Worm (Caenorhabditis elegans) whole organism, early embryonic: Measurements from ENCODE around the gene nhr-283.
"Not testable (repeated sequence)": the region's sequence is repeated elsewhere in the genome, so short reads cannot be mapped to it uniquely, and the experiment has no call there.

ENCODE experiments used
- B0310.2 ChIP-seq: sonication (generic microtip); optimal IDR thresholded peaks from 2 replicates; lab custom pipeline; 2016; ENCODE audit warnings: mild to moderate bottlenecking, missing genetic modification characterization, missing compliant biosample characterization
- F13C5.2 ChIP-seq: sonication (generic microtip); optimal IDR thresholded peaks from 2 replicates; lab custom pipeline; 2017; ENCODE audit warnings: mild to moderate bottlenecking, missing genetic modification characterization, inconsistent platforms, missing compliant biosample characterization
- aly-1 ChIP-seq: sonication (generic microtip); optimal IDR thresholded peaks from 2 replicates; lab custom pipeline; 2016; ENCODE audit warnings: missing genetic modification characterization, missing compliant biosample characterization
- ama-1 ChIP-seq: fragments of 150-350 bp; optimal IDR thresholded peaks from 2 replicates; lab custom pipeline; 2014
- ceh-13 ChIP-seq: fragments of 200-800 bp; sonication (Bioruptor generic); optimal IDR thresholded peaks from 2 replicates; lab custom pipeline; 2018; ENCODE audit warnings: mild to moderate bottlenecking, missing genetic modification characterization, missing compliant biosample characterization
- ceh-36 ChIP-seq: sonication (generic microtip); optimal IDR thresholded peaks from 2 replicates; lab custom pipeline; 2016; ENCODE audit warnings: missing genetic modification characterization, inconsistent platforms, missing compliant biosample characterization
- ets-7 ChIP-seq: sonication (generic microtip); optimal IDR thresholded peaks from 2 replicates; lab custom pipeline; 2016; ENCODE audit warnings: missing genotype, missing genetic modification characterization, missing compliant biosample characterization
- flt-1 ChIP-seq: fragments of 200-800 bp; sonication (Bioruptor generic); IDR thresholded peaks from 2 replicates; pipeline ENCODE4 v1.3.6; 2022; ENCODE audit warnings: missing genetic modification characterization, missing compliant biosample characterization
- hmbx-1 ChIP-seq: sonication (generic microtip); optimal IDR thresholded peaks from 2 replicates; lab custom pipeline; 2016; ENCODE audit warnings: mild to moderate bottlenecking, missing genetic modification characterization, missing compliant biosample characterization
- hmg-4 ChIP-seq: fragments of 200-800 bp; sonication (Bioruptor generic); optimal IDR thresholded peaks from 2 replicates; lab custom pipeline; 2018; ENCODE audit warnings: mild to moderate bottlenecking, missing genetic modification characterization, missing compliant biosample characterization
- hnd-1 ChIP-seq: sonication (generic microtip); optimal IDR thresholded peaks from 2 replicates; lab custom pipeline; 2016; ENCODE audit warnings: missing genetic modification characterization, missing compliant biosample characterization
- pes-1 ChIP-seq: fragments of 200-800 bp; sonication (Bioruptor generic); IDR thresholded peaks from 2 replicates; pipeline ENCODE4 v1.3.6; 2022; ENCODE audit warnings: missing genetic modification reagents, missing genetic modification characterization, missing compliant biosample characterization
- scrt-1 ChIP-seq: fragments of 200-800 bp; sonication (Bioruptor generic); IDR thresholded peaks from 2 replicates; pipeline ENCODE4 v1.3.6; 2022; ENCODE audit warnings: missing genetic modification characterization, missing compliant biosample characterization
- sea-1 ChIP-seq: fragments of 200-800 bp; sonication (Bioruptor generic); conservative IDR thresholded peaks from 2 replicates; pipeline ENCODE4 v1.3.6; 2022; ENCODE audit warnings: missing genetic modification characterization, missing compliant biosample characterization
- tbx-11 ChIP-seq: fragments of 200-800 bp; sonication (Bioruptor generic); IDR thresholded peaks from 2 replicates; pipeline ENCODE4 v1.3.6; 2022; ENCODE audit warnings: missing genetic modification characterization, missing compliant biosample characterization
- tbx-37 ChIP-seq: fragments of 200-800 bp; sonication (Bioruptor generic); conservative IDR thresholded peaks from 2 replicates; pipeline ENCODE4 v1.3.6; 2022; ENCODE audit warnings: missing genetic modification reagents, missing genetic modification characterization, missing compliant biosample characterization
- tra-4 ChIP-seq: sonication (generic microtip); optimal IDR thresholded peaks from 2 replicates; lab custom pipeline; 2017; ENCODE audit warnings: missing genetic modification characterization, missing compliant biosample characterization

Gene nhr-283

ce11 chrV:15811982-15812381 is 35.4 kb upstream of the nhr-283 start, which contains the start of gene nhr-282:
TSS of gene nhr-282 (plus strand) at chrV:15812282.
- not testable (repeated sequence) for TF ChIP-seq ets-7 (tag; lab: Kevin White, UChicago); F13C5.2 (tag; lab: Kevin White, UChicago); tra-4

DNA sequence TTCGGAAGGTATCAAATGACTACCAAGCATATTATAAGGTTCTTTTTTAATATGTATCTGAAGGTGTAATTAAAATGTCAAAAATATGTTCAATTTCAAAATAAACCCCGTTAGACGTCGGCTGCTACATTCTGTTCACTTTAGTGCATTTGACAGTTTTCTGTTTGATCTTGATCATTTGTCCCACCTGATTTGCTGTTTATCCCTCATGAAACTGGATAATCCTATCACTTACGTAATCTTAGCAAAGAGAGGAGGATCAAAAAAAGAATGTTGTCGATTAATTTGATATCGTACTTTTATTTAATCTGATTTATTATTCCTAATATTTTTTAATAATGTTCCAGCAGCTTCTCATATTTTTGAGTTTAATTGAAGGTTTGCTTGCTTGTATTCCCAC is 33.9 kb upstream of the nhr-283 start, which contains the start of gene F54B8.1:
TSS of gene F54B8.1 (plus strand) at position 301 of the 400 bp plus-strand sequence.
- TF ChIP-seq scrt-1, result no peak
- TF ChIP-seq ama-1 (lab: Kevin White, UChicago), result no peak
- TF ChIP-seq ceh-13 (GFP tag; lab: Kevin White, UChicago), result no peak
- no peak for TF ChIP-seq tbx-11 (GFP tag; lab: Robert Waterston, UW)
- no peak for TF ChIP-seq F13C5.2 (tag; lab: Kevin White, UChicago)
- no peak for TF ChIP-seq tra-4
- no peak for TF ChIP-seq hnd-1 (tag; lab: Kevin White, UChicago)
- no peak for TF ChIP-seq hmbx-1
- no peak for TF ChIP-seq tbx-37 (GFP tag; lab: Robert Waterston, UW)
- TF ChIP-seq sea-1 (GFP tag; lab: Robert Waterston, UW), result no peak

ce11 chrV:15809543-15809942 is 33.0 kb upstream of the nhr-283 start, which contains the start of gene srsx-36:
TSS of gene srsx-36 (minus strand) at chrV:15809643.
- no peak for TF ChIP-seq ets-7 (tag; lab: Kevin White, UChicago)
- TF ChIP-seq B0310.2, result no peak
- TF ChIP-seq scrt-1, result no peak
- no peak for TF ChIP-seq ama-1 (lab: Kevin White, UChicago)
- TF ChIP-seq tbx-37 (GFP tag; lab: Robert Waterston, UW), result no peak
- TF ChIP-seq hmg-4 (GFP tag; lab: Kevin White, UChicago), result no peak
- no peak for TF ChIP-seq tra-4
- TF ChIP-seq ceh-13 (GFP tag; lab: Kevin White, UChicago), result no peak
- no peak for TF ChIP-seq ceh-36 (tag; lab: Kevin White, UChicago)
- TF ChIP-seq aly-1, result no peak
- TF ChIP-seq sea-1 (GFP tag; lab: Robert Waterston, UW), result no peak
- TF ChIP-seq hmbx-1, result no peak
- no peak for TF ChIP-seq F13C5.2 (tag; lab: Kevin White, UChicago)
- TF ChIP-seq pes-1 (GFP tag; lab: Robert Waterston, UW), result no peak
- TF ChIP-seq hnd-1 (tag; lab: Kevin White, UChicago), result no peak

DNA sequence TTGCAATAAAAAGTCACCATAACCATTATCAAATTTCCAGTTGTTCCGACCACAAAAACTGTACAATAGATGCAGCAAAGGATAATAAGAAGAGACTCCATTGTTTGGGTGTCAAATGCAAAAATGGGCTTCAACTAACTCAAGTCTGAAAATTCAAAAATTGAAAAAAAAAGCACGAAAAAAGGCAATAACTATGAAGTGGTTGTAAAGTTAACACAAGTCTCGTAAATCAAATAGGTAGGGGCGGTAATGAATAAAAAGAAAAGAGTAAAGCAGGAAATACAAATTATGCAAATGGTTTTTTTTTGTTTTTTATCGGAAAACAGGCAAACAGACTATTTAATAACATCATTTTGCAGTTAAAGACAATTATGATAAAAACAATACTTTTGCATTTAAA is 30.9 kb upstream of the nhr-283 start, which contains the start of gene srsx-38:
TSS of gene srsx-38 (minus strand) at position 101 of the 400 bp plus-strand sequence.
- TF ChIP-seq aly-1; tra-4; ets-7 (tag; lab: Kevin White, UChicago): not testable (repeated sequence)

ce11 chrV:15803748-15804147 is 27.2 kb upstream of the nhr-283 start, which contains the start of gene T26E4.18:
TSS of gene T26E4.18 (minus strand) at chrV:15803848.
- not testable (repeated sequence) for TF ChIP-seq ceh-13 (GFP tag; lab: Kevin White, UChicago); tra-4; B0310.2

- not testable (repeated sequence) for TF ChIP-seq ceh-36 (tag; lab: Kevin White, UChicago); flt-1 (GFP tag; lab: Robert Waterston, UW); ets-7 (tag; lab: Kevin White, UChicago)
Observed at ce11 chrV:15803079-15803478, 26.5 kb upstream of the nhr-283 start, which contains the start of gene srd-27. TSS of gene srd-27 (plus strand) at chrV:15803379.

DNA sequence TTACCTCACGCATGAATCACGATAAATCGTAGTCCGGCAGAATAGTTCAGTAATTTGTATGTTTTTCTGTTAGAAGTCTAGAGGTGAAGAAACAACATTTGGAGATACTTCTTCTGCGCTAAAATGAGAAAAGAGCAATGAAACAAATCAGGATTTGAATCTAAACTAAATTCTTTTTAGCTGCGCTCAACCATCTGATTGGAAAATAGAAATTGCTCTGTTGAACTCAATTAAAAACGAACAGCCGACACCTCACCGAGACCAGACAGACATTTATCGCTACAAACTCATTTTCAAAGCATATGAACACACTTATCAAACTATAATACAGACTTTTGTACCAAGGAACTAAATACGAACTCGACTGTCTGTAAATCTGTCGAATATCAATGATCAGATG is 26.1 kb upstream of the nhr-283 start, which contains the start of gene T26E4.9:
TSS of gene T26E4.9 (minus strand) at position 101 of the 400 bp plus-strand sequence.
- not testable (repeated sequence) for TF ChIP-seq aly-1; hnd-1 (tag; lab: Kevin White, UChicago); tbx-37 (GFP tag; lab: Robert Waterston, UW)

DNA sequence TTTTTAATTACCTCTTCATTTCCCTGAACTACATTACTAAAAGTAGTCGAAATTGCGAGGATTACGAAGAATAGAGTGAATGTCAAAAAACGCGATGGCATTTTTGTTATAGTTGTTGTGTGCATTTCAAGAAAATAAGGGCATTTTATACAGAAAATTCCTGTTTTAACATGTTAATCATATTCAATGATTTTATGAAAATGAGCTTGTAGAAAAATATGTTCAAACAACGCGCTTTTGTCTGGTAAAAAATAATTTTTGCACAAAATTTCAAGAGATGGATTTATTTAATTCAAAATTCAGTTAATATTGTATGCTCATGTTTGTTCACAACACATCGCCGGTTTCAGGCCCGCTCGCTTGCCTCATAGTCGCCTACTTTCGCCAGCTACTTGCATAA is 21.6 kb upstream of the nhr-283 start, which contains the start of gene T26E4.10:
TSS of gene T26E4.10 (minus strand) at position 101 of the 400 bp plus-strand sequence.
- TF ChIP-seq tbx-11 (GFP tag; lab: Robert Waterston, UW), result no peak
- TF ChIP-seq ama-1 (lab: Kevin White, UChicago), result no peak
- TF ChIP-seq ets-7 (tag; lab: Kevin White, UChicago), result no peak
- TF ChIP-seq aly-1, result no peak
- no peak for TF ChIP-seq hmbx-1
- TF ChIP-seq ceh-36 (tag; lab: Kevin White, UChicago), result no peak
- TF ChIP-seq tbx-37 (GFP tag; lab: Robert Waterston, UW), result no peak
- TF ChIP-seq flt-1 (GFP tag; lab: Robert Waterston, UW), result no peak
- TF ChIP-seq hmg-4 (GFP tag; lab: Kevin White, UChicago), result no peak
- no peak for TF ChIP-seq ceh-13 (GFP tag; lab: Kevin White, UChicago)
- TF ChIP-seq hnd-1 (tag; lab: Kevin White, UChicago), result no peak
- no peak for TF ChIP-seq tra-4
- TF ChIP-seq B0310.2, result no peak
- TF ChIP-seq sea-1 (GFP tag; lab: Robert Waterston, UW), result no peak
- no peak for TF ChIP-seq scrt-1
- no peak for TF ChIP-seq pes-1 (GFP tag; lab: Robert Waterston, UW)

DNA sequence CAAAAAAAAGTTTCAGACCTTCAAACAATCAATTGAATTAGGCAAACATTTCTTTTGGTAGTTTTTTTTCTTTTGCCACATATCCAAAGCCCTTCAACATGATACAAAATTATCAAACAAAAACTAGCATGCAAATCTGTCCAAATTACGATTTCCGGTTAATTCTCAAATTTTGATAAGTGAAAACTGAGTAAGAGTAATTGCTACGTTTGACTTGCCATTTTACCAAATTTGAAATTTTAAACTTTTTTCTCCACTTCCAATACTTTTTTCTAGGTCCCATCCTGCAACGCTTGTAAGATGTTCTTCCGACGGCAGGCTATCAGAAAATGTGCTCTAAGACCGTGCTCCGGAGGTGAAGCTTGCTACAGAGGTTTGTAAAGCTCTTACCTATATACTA is 19.5 kb upstream of the nhr-283 start, which contains the start of gene nhr-223:
TSS of gene nhr-223 (plus strand) at position 301 of the 400 bp plus-strand sequence.
- TF ChIP-seq ceh-36 (tag; lab: Kevin White, UChicago) (no peak), B0310.2 (no peak), tbx-37 (GFP tag; lab: Robert Waterston, UW) (no peak), aly-1 (no peak), tra-4 (no peak), scrt-1 (no peak), flt-1 (GFP tag; lab: Robert Waterston, UW) (no peak), hmg-4 (GFP tag; lab: Kevin White, UChicago) (no peak), sea-1 (GFP tag; lab: Robert Waterston, UW) (no peak), F13C5.2 (tag; lab: Kevin White, UChicago) (no peak), hmbx-1 (no peak)
